Fruit fly (Drosophila melanogaster) whole organism, embryonic: ENCODE results near the gene sws.

Experiments used
- Atf-2 ChIP-seq: fragments of 200-800 bp; sonication (Bioruptor generic); optimal IDR thresholded peaks from 2 replicates; lab custom pipeline; 2016; ENCODE audit warnings: missing biosample characterization, missing genetic modification characterization
- B-H1 ChIP-seq: fragments of 200-800 bp; sonication (Bioruptor generic); IDR thresholded peaks from 3 replicates; pipeline ENCODE4 v1.3.6; 2022; ENCODE audit warnings: missing biosample characterization, missing genetic modification characterization
- BtbVII ChIP-seq: fragments of 200-800 bp; sonication (Bioruptor generic); optimal IDR thresholded peaks from 3 replicates; lab custom pipeline; 2017; ENCODE audit warnings: missing biosample characterization, mild to moderate bottlenecking, missing genetic modification characterization
- C15 ChIP-seq: fragments of 200-800 bp; sonication (Bioruptor generic); IDR thresholded peaks from 3 replicates; pipeline ENCODE4 v1.3.6; 2022; ENCODE audit warnings: missing biosample characterization, missing genetic modification characterization
- CG10147 ChIP-seq: fragments of 200-800 bp; sonication (Bioruptor generic); optimal IDR thresholded peaks from 2 replicates; lab custom pipeline; 2019; ENCODE audit warnings: missing biosample characterization, mild to moderate bottlenecking, missing genetic modification characterization, moderate library complexity
- CG10209 ChIP-seq: fragments of 200-800 bp; sonication (Bioruptor generic); optimal IDR thresholded peaks from 3 replicates; lab custom pipeline; 2017; ENCODE audit warnings: missing biosample characterization, mild to moderate bottlenecking, missing genetic modification characterization, missing genetic modification reagents
- CG10267 ChIP-seq: fragments of 200-800 bp; sonication (Bioruptor generic); optimal IDR thresholded peaks from 2 replicates; lab custom pipeline; 2018; ENCODE audit warnings: missing biosample characterization, mild to moderate bottlenecking, missing genetic modification characterization, moderate library complexity
- CG13296 ChIP-seq: fragments of 200-800 bp; sonication (Bioruptor generic); optimal IDR thresholded peaks from 3 replicates; lab custom pipeline; 2018; ENCODE audit warnings: missing biosample characterization, mild to moderate bottlenecking, missing genetic modification characterization
- CG13894 ChIP-seq: fragments of 200-800 bp; sonication (Bioruptor generic); optimal IDR thresholded peaks from 3 replicates; lab custom pipeline; 2018; ENCODE audit warnings: missing biosample characterization, mild to moderate bottlenecking, missing genetic modification characterization, moderate library complexity
- CG14860 ChIP-seq: fragments of 200-800 bp; sonication (Bioruptor generic); IDR thresholded peaks from 3 replicates; pipeline ENCODE4 v1.3.6; 2022; ENCODE audit warnings: missing biosample characterization, missing genetic modification characterization; ENCODE audit not compliant: partially characterized antibody
- CG15479 ChIP-seq: fragments of 200-800 bp; sonication (Bioruptor generic); optimal IDR thresholded peaks from 3 replicates; lab custom pipeline; 2019; ENCODE audit warnings: missing biosample characterization, mild to moderate bottlenecking, missing genetic modification characterization, moderate library complexity
- CG17361 ChIP-seq: fragments of 200-800 bp; sonication (Bioruptor generic); IDR thresholded peaks from 3 replicates; pipeline ENCODE4 v1.3.6; 2022; ENCODE audit warnings: missing biosample characterization, missing genetic modification characterization
- CG1832 ChIP-seq: fragments of 200-800 bp; sonication (Bioruptor generic); optimal IDR thresholded peaks from 2 replicates; lab custom pipeline; 2017; ENCODE audit warnings: missing biosample characterization, mild to moderate bottlenecking, missing genetic modification characterization, inconsistent platforms
- CG2202 ChIP-seq: fragments of 200-800 bp; sonication (Bioruptor generic); optimal IDR thresholded peaks from 2 replicates; lab custom pipeline; 2018; ENCODE audit warnings: missing biosample characterization, mild to moderate bottlenecking, missing genetic modification characterization
- CG31224 ChIP-seq: fragments of 200-800 bp; sonication (Bioruptor generic); IDR thresholded peaks from 2 replicates; pipeline ENCODE4 v1.3.6; 2022; ENCODE audit warnings: missing biosample characterization, missing genetic modification characterization
- CG31365 ChIP-seq: fragments of 200-800 bp; sonication (Bioruptor generic); optimal IDR thresholded peaks from 2 replicates; lab custom pipeline; 2018; ENCODE audit warnings: missing biosample characterization, mild to moderate bottlenecking, missing genetic modification characterization
- CG3847 ChIP-seq: fragments of 200-800 bp; sonication (Bioruptor generic); IDR thresholded peaks from 2 replicates; pipeline ENCODE4 v1.3.6; 2022; ENCODE audit warnings: missing biosample characterization, missing genetic modification characterization
- CG4328 ChIP-seq: fragments of 200-800 bp; sonication (Bioruptor generic); optimal IDR thresholded peaks from 3 replicates; lab custom pipeline; 2017; ENCODE audit warnings: missing biosample characterization, missing genetic modification reagents, missing genetic modification characterization
- CG5180 ChIP-seq: fragments of 200-800 bp; sonication (Bioruptor generic); optimal IDR thresholded peaks from 3 replicates; lab custom pipeline; 2017; ENCODE audit warnings: missing biosample characterization, missing genetic modification characterization, mild to moderate bottlenecking, moderate library complexity, missing genetic modification reagents
- CG5953 ChIP-seq: fragments of 200-800 bp; sonication (Bioruptor generic); IDR thresholded peaks from 2 replicates; pipeline ENCODE4 v1.3.6; 2022; ENCODE audit warnings: missing biosample characterization, missing genetic modification characterization
- CG6683 ChIP-seq: fragments of 200-800 bp; sonication (Bioruptor generic); optimal IDR thresholded peaks from 2 replicates; lab custom pipeline; 2017; ENCODE audit warnings: missing biosample characterization, mild to moderate bottlenecking, missing genetic modification characterization, missing genetic modification reagents
- CG7987 ChIP-seq: fragments of 200-800 bp; sonication (Bioruptor generic); optimal IDR thresholded peaks from 2 replicates; lab custom pipeline; 2018; ENCODE audit warnings: missing biosample characterization, mild to moderate bottlenecking, missing genetic modification characterization, moderate library complexity
- CG8924 ChIP-seq: fragments of 200-800 bp; optimal IDR thresholded peaks from 3 replicates; lab custom pipeline; 2019; ENCODE audit warnings: missing biosample characterization, mild to moderate bottlenecking, missing genetic modification characterization, moderate library complexity
- CG9727 ChIP-seq: fragments of 200-800 bp; sonication (Bioruptor generic); optimal IDR thresholded peaks from 3 replicates; lab custom pipeline; 2017; ENCODE audit warnings: missing biosample characterization, mild to moderate bottlenecking, missing genetic modification characterization
- D19B ChIP-seq: fragments of 200-800 bp; sonication (Bioruptor generic); optimal IDR thresholded peaks from 2 replicates; lab custom pipeline; 2017; ENCODE audit warnings: missing biosample characterization, mild to moderate bottlenecking, missing genetic modification characterization
- E2f1 ChIP-seq: fragments of 200-800 bp; sonication (Bioruptor generic); IDR thresholded peaks from 2 replicates; pipeline ENCODE4 v1.3.6; 2022; ENCODE audit warnings: missing biosample characterization, missing genetic modification characterization
- Gug ChIP-seq: fragments of 200-800 bp; sonication (Bioruptor generic); IDR thresholded peaks from 4 replicates; pipeline ENCODE4 v1.3.6; 2022; ENCODE audit warnings: missing biosample characterization, missing genetic modification characterization
- HLH3B ChIP-seq: fragments of 200-800 bp; sonication (Bioruptor generic); IDR thresholded peaks from 2 replicates; pipeline ENCODE4 v1.3.6; 2022; ENCODE audit warnings: missing biosample characterization, missing genetic modification characterization
- HLH4C ChIP-seq: fragments of 200-800 bp; sonication (Bioruptor generic); IDR thresholded peaks from 3 replicates; pipeline ENCODE4 v1.3.6; 2022; ENCODE audit warnings: missing biosample characterization, missing genetic modification characterization; ENCODE audit not compliant: partially characterized antibody
- Myb ChIP-seq: fragments of 200-800 bp; sonication (Bioruptor generic); optimal IDR thresholded peaks from 2 replicates; lab custom pipeline; 2016; ENCODE audit warnings: missing biosample characterization, missing genetic modification characterization
- NFAT ChIP-seq: fragments of 200-800 bp; sonication (Bioruptor generic); IDR thresholded peaks from 2 replicates; pipeline ENCODE4 v1.3.6; 2022; ENCODE audit warnings: missing biosample characterization, missing genetic modification characterization
- Rfx ChIP-seq: fragments of 200-800 bp; sonication (Bioruptor generic); IDR thresholded peaks from 2 replicates; pipeline ENCODE4 v1.3.6; 2022; ENCODE audit warnings: missing biosample characterization, missing genetic modification characterization
- Rx ChIP-seq: fragments of 200-800 bp; sonication (Bioruptor generic); IDR thresholded peaks from 2 replicates; pipeline ENCODE4 v1.3.6; 2022; ENCODE audit warnings: missing biosample characterization, missing genetic modification characterization
- Usf ChIP-seq: fragments of 200-800 bp; sonication (Bioruptor generic); optimal IDR thresholded peaks from 2 replicates; lab custom pipeline; 2017; ENCODE audit warnings: missing genotype, missing biosample characterization, missing genetic modification characterization
- ab ChIP-seq: fragments of 200-800 bp; sonication (Bioruptor generic); optimal IDR thresholded peaks from 2 replicates; lab custom pipeline; 2016; ENCODE audit warnings: missing biosample characterization, missing genetic modification characterization
- bowl ChIP-seq: fragments of 200-800 bp; sonication (Bioruptor generic); IDR thresholded peaks from 2 replicates; pipeline ENCODE4 v1.3.6; 2022; ENCODE audit warnings: missing biosample characterization, missing genetic modification characterization
- chif ChIP-seq, 2 experiments: fragments of 200-800 bp; sonication (Bioruptor generic); optimal IDR thresholded peaks; 3 replicates each; lab custom pipeline; 2016; ENCODE audit warnings: missing biosample characterization in 2 of 2, missing genetic modification characterization in 2 of 2
- chinmo ChIP-seq: fragments of 200-800 bp; sonication (Bioruptor generic); IDR thresholded peaks from 4 replicates; pipeline ENCODE4 v1.3.6; 2022; ENCODE audit warnings: missing biosample characterization, missing genetic modification characterization; ENCODE audit not compliant: partially characterized antibody
- eyg ChIP-seq: fragments of 200-800 bp; sonication (Bioruptor generic); optimal IDR thresholded peaks from 3 replicates; lab custom pipeline; 2016; ENCODE audit warnings: missing biosample characterization, missing genetic modification characterization
- grau ChIP-seq: fragments of 200-800 bp; optimal IDR thresholded peaks from 3 replicates; lab custom pipeline; 2019; ENCODE audit warnings: missing biosample characterization, mild to moderate bottlenecking, missing genetic modification characterization, moderate library complexity
- gsb ChIP-seq: fragments of 200-800 bp; sonication (Bioruptor generic); IDR thresholded peaks from 2 replicates; pipeline ENCODE4 v1.3.6; 2022; ENCODE audit warnings: missing biosample characterization, missing genetic modification characterization
- hkb ChIP-seq, 2 experiments: fragments of 200-800 bp in 1 of 2; fragments of >200 bp in 1 of 2; sonication (Bioruptor generic) in 1 of 2; IDR thresholded peaks in 1 of 2; optimal IDR thresholded peaks in 1 of 2; 2 replicates each; pipeline versions ENCODE4 v1.3.6 to Lab custom; 2017 to 2022; ENCODE audit warnings: missing biosample characterization in 1 of 2, missing genetic modification characterization in 1 of 2
- scrt ChIP-seq: fragments of 200-800 bp; sonication (Bioruptor generic); optimal IDR thresholded peaks from 2 replicates; lab custom pipeline; 2018; ENCODE audit warnings: missing biosample characterization, mild to moderate bottlenecking, missing genetic modification characterization, moderate library complexity
- sisA ChIP-seq: fragments of 200-800 bp; sonication (Bioruptor generic); IDR thresholded peaks from 2 replicates; pipeline ENCODE4 v1.3.6; 2022; ENCODE audit warnings: missing biosample characterization, missing genetic modification characterization
- sob ChIP-seq: fragments of 200-800 bp; sonication (Bioruptor generic); IDR thresholded peaks from 2 replicates; pipeline ENCODE4 v1.3.6; 2022; ENCODE audit warnings: missing biosample characterization, missing genetic modification characterization
- sqz ChIP-seq: fragments of 200-800 bp; sonication (Bioruptor generic); optimal IDR thresholded peaks from 3 replicates; lab custom pipeline; 2018; ENCODE audit warnings: missing biosample characterization, mild to moderate bottlenecking, missing genetic modification characterization
- tap ChIP-seq: fragments of 200-800 bp; optimal IDR thresholded peaks from 3 replicates; lab custom pipeline; 2019; ENCODE audit warnings: missing biosample characterization, mild to moderate bottlenecking, missing genetic modification characterization, moderate library complexity
- tup ChIP-seq: fragments of 200-800 bp; sonication (Bioruptor generic); optimal IDR thresholded peaks from 2 replicates; lab custom pipeline; 2016; ENCODE audit warnings: missing biosample characterization, mild to moderate bottlenecking, missing genetic modification characterization, moderate library complexity
- twi ChIP-seq: fragments of 200-800 bp; optimal IDR thresholded peaks from 2 replicates; lab custom pipeline; 2019; ENCODE audit warnings: missing biosample characterization, mild to moderate bottlenecking, missing genetic modification characterization, moderate library complexity
- unpg ChIP-seq: fragments of 200-800 bp; sonication (Bioruptor generic); optimal IDR thresholded peaks from 3 replicates; lab custom pipeline; 2018; ENCODE audit warnings: missing biosample characterization, mild to moderate bottlenecking, missing genetic modification characterization, moderate library complexity

sws gene

dm6 chrX:7934679-7935078 is 33.4 kb downstream of the sws start, which contains the start of gene RpS14b (continued):
- TF ChIP-seq sob (GFP tag; lab: Robert Waterston, UW) = peak; percentile 80
- no peak for TF ChIP-seq bowl
- peak; percentile 3 for TF ChIP-seq ab
- TF ChIP-seq D19B (GFP tag; lab: Kevin White, UChicago) = peak; percentile 39
- no peak for TF ChIP-seq tap (tag; lab: Kevin White, UChicago)
- TF ChIP-seq CG10147 (GFP tag; lab: Kevin White, UChicago) = no peak
- TF ChIP-seq chinmo (GFP tag; lab: Robert Waterston, UW) = peak; percentile 65; the same call in 1 of the 4 replicates
- TF ChIP-seq Rfx = peak; percentile 88
- peak; percentile 61 for TF ChIP-seq BtbVII (GFP tag; lab: Kevin White, UChicago)
- TF ChIP-seq B-H1 (GFP tag; lab: Robert Waterston, UW) = no peak
- peak; percentile 51 for TF ChIP-seq scrt (GFP tag; lab: Kevin White, UChicago)
- peak; percentile 51 for TF ChIP-seq unpg (GFP tag; lab: Kevin White, UChicago)
- no peak for TF ChIP-seq CG2202
- TF ChIP-seq Myb = peak; percentile 48
- TF ChIP-seq CG10267 (tag; lab: Kevin White, UChicago) = peak; percentile 40
- TF ChIP-seq CG5180 = no peak
- TF ChIP-seq CG14860 (GFP tag; lab: Robert Waterston, UW) = peak; percentile 55; the same call in 2 of the 3 replicates
- peak; percentile 72 for TF ChIP-seq HLH4C (GFP tag; lab: Robert Waterston, UW)
- TF ChIP-seq CG3847 (GFP tag; lab: Robert Waterston, UW) = peak; percentile 61
- TF ChIP-seq CG1832 = no peak
- peak; percentile 41 for TF ChIP-seq CG31365 (tag; lab: Kevin White, UChicago)
- TF ChIP-seq CG13894 (tag; lab: Kevin White, UChicago) = peak; percentile 41
- TF ChIP-seq CG4328 (GFP tag; lab: Kevin White, UChicago) = peak; percentile 70
- TF ChIP-seq tup (GFP tag; lab: Kevin White, UChicago) = no peak
- TF ChIP-seq CG5953 (GFP tag; lab: Robert Waterston, UW) = no peak
- TF ChIP-seq CG6683 (GFP tag; lab: Kevin White, UChicago) = no peak
- peak; percentile 45 for TF ChIP-seq CG10209
- TF ChIP-seq CG15479 (GFP tag; lab: Kevin White, UChicago) = peak; percentile 81
- peak; percentile 77 for TF ChIP-seq sqz (GFP tag; lab: Kevin White, UChicago)
- TF ChIP-seq NFAT (GFP tag; lab: Robert Waterston, UW) = peak; percentile 82
- TF ChIP-seq CG7987 (GFP tag; lab: Kevin White, UChicago) = peak; percentile 79
- peak; percentile 5 to 52 for TF ChIP-seq chif (GFP tag; optimal IDR thresholded peaks at IDR 0.05; lab: Kevin White, UChicago)
- TF ChIP-seq CG17361 (GFP tag; lab: Robert Waterston, UW) = peak; percentile 30; the same call in 1 of the 3 replicates
- peak; percentile 51; the same call in 1 of the 2 replicates for TF ChIP-seq gsb (GFP tag; lab: Robert Waterston, UW)
- TF ChIP-seq Atf-2 = no peak
- peak; percentile 67 for TF ChIP-seq Rx (GFP tag; lab: Robert Waterston, UW)
- TF ChIP-seq E2f1 (GFP tag; lab: Robert Waterston, UW) = peak; percentile 36; the same call in 1 of the 2 replicates
- peak; percentile 56 for TF ChIP-seq HLH3B
- peak; percentile 29 for TF ChIP-seq eyg
- TF ChIP-seq Gug (GFP tag; lab: Robert Waterston, UW) = peak; percentile 40; the same call in 1 of the 4 replicates
- TF ChIP-seq CG13296 (GFP tag; lab: Kevin White, UChicago) = peak; percentile 81
- TF ChIP-seq grau (tag; lab: Kevin White, UChicago) = peak; percentile 36
- peak; percentile 61; the same call in 1 of the 3 replicates for TF ChIP-seq C15 (GFP tag; lab: Robert Waterston, UW)
- TF ChIP-seq sisA (GFP tag; lab: Robert Waterston, UW) = peak; percentile 24; the same call in 1 of the 2 replicates
- TF ChIP-seq hkb (optimal IDR thresholded peaks at IDR 0.05; lab: Kevin White, UChicago) = peak; percentile 36
- peak; percentile 71 for TF ChIP-seq hkb (GFP tag; IDR thresholded peaks at IDR 0.05; lab: Robert Waterston, UW)
- TF ChIP-seq CG8924 = no peak
- no peak for TF ChIP-seq twi (tag; lab: Kevin White, UChicago)
- peak; percentile 74 for TF ChIP-seq CG9727 (GFP tag; lab: Kevin White, UChicago)
- peak; percentile 47 for TF ChIP-seq CG31224
- no peak for TF ChIP-seq Usf
